Worm (Caenorhabditis elegans) whole organism, L2 larva: ENCODE measurements around the gene cest-3.

Experiments
- C34F6.9 ChIP-seq: fragments of 150-350 bp; optimal IDR thresholded peaks from 2 replicates; lab custom pipeline; 2014; ENCODE audit warnings: missing biosample characterization, missing genetic modification characterization
- F13H6.1 ChIP-seq: sonication (generic microtip); optimal IDR thresholded peaks from 2 replicates; lab custom pipeline; 2016; ENCODE audit warnings: missing genetic modification characterization, missing compliant biosample characterization
- R02D3.7 ChIP-seq: fragments of 150-350 bp; optimal IDR thresholded peaks from 2 replicates; lab custom pipeline; 2014; ENCODE audit warnings: missing biosample characterization, missing genetic modification characterization
- Y55F3AM.14 ChIP-seq: fragments of 200-800 bp; sonication (Bioruptor generic); optimal IDR thresholded peaks from 2 replicates; lab custom pipeline; 2018; ENCODE audit warnings: mild to moderate bottlenecking, missing genetic modification characterization, missing compliant biosample characterization
- ZK546.5 ChIP-seq: sonication (generic microtip); optimal IDR thresholded peaks from 2 replicates; lab custom pipeline; 2017; ENCODE audit warnings: missing biosample characterization, missing genetic modification characterization
- alr-1 ChIP-seq: fragments of 150-350 bp; optimal IDR thresholded peaks from 2 replicates; lab custom pipeline; 2014; ENCODE audit warnings: missing biosample characterization, missing genetic modification characterization
- aly-2 ChIP-seq: fragments of 150-350 bp; optimal IDR thresholded peaks from 2 replicates; lab custom pipeline; 2014; ENCODE audit warnings: missing biosample characterization, missing genetic modification characterization
- ama-1 ChIP-seq: fragments of 150-350 bp; optimal IDR thresholded peaks from 2 replicates; lab custom pipeline; 2018; ENCODE audit warnings: inconsistent platforms
- ceh-16 ChIP-seq: fragments of 150-350 bp; optimal IDR thresholded peaks from 2 replicates; lab custom pipeline; 2014; ENCODE audit warnings: missing biosample characterization, missing genetic modification characterization
- ceh-82 ChIP-seq: fragments of 150-350 bp; optimal IDR thresholded peaks from 2 replicates; lab custom pipeline; 2014; ENCODE audit warnings: missing biosample characterization, missing genetic modification characterization
- dmd-4 ChIP-seq: sonication (generic microtip); optimal IDR thresholded peaks from 2 replicates; lab custom pipeline; 2017; ENCODE audit warnings: missing biosample characterization, missing genetic modification characterization
- egl-27 ChIP-seq: sonication (generic microtip); optimal IDR thresholded peaks from 3 replicates; lab custom pipeline; 2017; ENCODE audit warnings: missing biosample characterization, missing genetic modification reagents, missing genetic modification characterization
- elt-1 ChIP-seq: fragments of 150-350 bp; optimal IDR thresholded peaks from 2 replicates; lab custom pipeline; 2014; ENCODE audit warnings: missing biosample characterization, missing genetic modification characterization
- elt-3 ChIP-seq: sonication (generic microtip); optimal IDR thresholded peaks from 2 replicates; lab custom pipeline; 2017; ENCODE audit warnings: missing biosample characterization, missing genetic modification characterization
- fos-1 ChIP-seq: fragments of 150-350 bp; optimal IDR thresholded peaks from 2 replicates; lab custom pipeline; 2014; ENCODE audit warnings: missing biosample characterization, missing genetic modification characterization
- gmeb-1 ChIP-seq: fragments of 150-350 bp; optimal IDR thresholded peaks from 2 replicates; lab custom pipeline; 2014; ENCODE audit warnings: missing biosample characterization, missing genetic modification characterization
- lin-11 ChIP-seq: fragments of 150-350 bp; sonication (generic microtip); optimal IDR thresholded peaks from 2 replicates; lab custom pipeline; 2014; ENCODE audit warnings: missing biosample characterization, missing genetic modification characterization, inconsistent platforms, mixed read lengths
- lin-13 ChIP-seq: fragments of 150-350 bp; optimal IDR thresholded peaks from 2 replicates; lab custom pipeline; 2014; ENCODE audit warnings: missing biosample characterization, missing genetic modification reagents, missing genetic modification characterization
- lin-39 ChIP-seq: fragments of 150-350 bp; optimal IDR thresholded peaks from 2 replicates; lab custom pipeline; 2014; ENCODE audit warnings: missing biosample characterization, missing genetic modification reagents, missing genetic modification characterization
- lsy-2 ChIP-seq, 2 experiments: fragments of 150-350 bp in 1 of 2; sonication (generic microtip) in 1 of 2; optimal IDR thresholded peaks; 2 replicates each; lab custom pipeline; 2014 to 2017; ENCODE audit warnings: missing biosample characterization in 2 of 2, missing genetic modification characterization in 2 of 2
- mab-5 ChIP-seq: fragments of 150-350 bp; optimal IDR thresholded peaks from 2 replicates; lab custom pipeline; 2014; ENCODE audit warnings: missing biosample characterization, missing genetic modification characterization
- mdl-1 ChIP-seq, 2 experiments: fragments of 150-350 bp in 1 of 2; sonication (generic microtip) in 1 of 2; optimal IDR thresholded peaks; 2 replicates each; lab custom pipeline; 2017; ENCODE audit warnings: missing biosample characterization in 2 of 2, missing genetic modification characterization in 2 of 2
- nhr-10 ChIP-seq: sonication (generic microtip); optimal IDR thresholded peaks from 2 replicates; lab custom pipeline; 2017; ENCODE audit warnings: missing biosample characterization, missing genetic modification characterization
- nhr-12 ChIP-seq: fragments of 150-350 bp; optimal IDR thresholded peaks from 2 replicates; lab custom pipeline; 2014; ENCODE audit warnings: missing biosample characterization, missing genetic modification characterization
- nhr-129 ChIP-seq: fragments of 150-350 bp; optimal IDR thresholded peaks from 2 replicates; lab custom pipeline; 2014; ENCODE audit warnings: missing biosample characterization, missing genetic modification characterization
- nhr-21 ChIP-seq: fragments of 150-350 bp; optimal IDR thresholded peaks from 2 replicates; lab custom pipeline; 2014; ENCODE audit warnings: missing biosample characterization, missing genetic modification characterization
- nhr-23 ChIP-seq: fragments of 150-350 bp; optimal IDR thresholded peaks from 2 replicates; lab custom pipeline; 2014; ENCODE audit warnings: missing biosample characterization, missing genetic modification reagents, missing genetic modification characterization
- nhr-237 ChIP-seq: fragments of 150-350 bp; optimal IDR thresholded peaks from 2 replicates; lab custom pipeline; 2014; ENCODE audit warnings: missing biosample characterization, missing genetic modification characterization
- nhr-25 ChIP-seq: fragments of 150-350 bp; sonication (generic microtip); optimal IDR thresholded peaks from 3 replicates; lab custom pipeline; 2014; ENCODE audit warnings: missing biosample characterization, missing genetic modification characterization
- nhr-6 ChIP-seq: fragments of 150-350 bp; optimal IDR thresholded peaks from 2 replicates; lab custom pipeline; 2014; ENCODE audit warnings: missing biosample characterization, missing genetic modification characterization
- nhr-77 ChIP-seq: fragments of 150-350 bp; optimal IDR thresholded peaks from 2 replicates; lab custom pipeline; 2014; ENCODE audit warnings: missing biosample characterization, missing genetic modification characterization
- peb-1 ChIP-seq: fragments of 150-350 bp; optimal IDR thresholded peaks from 2 replicates; lab custom pipeline; 2014; ENCODE audit warnings: missing biosample characterization, missing genetic modification characterization
- sem-4 ChIP-seq: fragments of 150-350 bp; optimal IDR thresholded peaks from 2 replicates; lab custom pipeline; 2014; ENCODE audit warnings: missing biosample characterization, missing genetic modification reagents, missing genetic modification characterization
- skn-1 ChIP-seq: sonication (generic microtip); optimal IDR thresholded peaks from 2 replicates; lab custom pipeline; 2017; ENCODE audit warnings: missing biosample characterization, missing genetic modification characterization
- sma-3 ChIP-seq: sonication (generic microtip); optimal IDR thresholded peaks from 2 replicates; lab custom pipeline; 2016; ENCODE audit warnings: missing genetic modification reagents, missing genetic modification characterization, missing compliant biosample characterization
- sma-9 ChIP-seq, 2 experiments: fragments of 150-350 bp in 1 of 2; sonication (generic microtip) in 1 of 2; optimal IDR thresholded peaks; 2 replicates each; lab custom pipeline; 2014 to 2016; ENCODE audit warnings: missing genetic modification characterization in 2 of 2, mild to moderate bottlenecking in 1 of 2, missing biosample characterization in 1 of 2, missing compliant biosample characterization in 1 of 2, missing genetic modification reagents in 1 of 2, moderate library complexity in 1 of 2
- snpc-4 ChIP-seq: fragments of 150-350 bp; optimal IDR thresholded peaks from 2 replicates; lab custom pipeline; 2014; ENCODE audit warnings: missing biosample characterization, missing genetic modification characterization
- unc-39 ChIP-seq: fragments of 150-350 bp; optimal IDR thresholded peaks from 2 replicates; lab custom pipeline; 2014; ENCODE audit warnings: missing biosample characterization, missing genetic modification characterization
- unc-55 ChIP-seq: fragments of 150-350 bp; sonication (generic microtip); optimal IDR thresholded peaks from 3 replicates; lab custom pipeline; 2014; ENCODE audit warnings: missing biosample characterization, missing genetic modification reagents, missing genetic modification characterization
- unc-62 ChIP-seq: fragments of 150-350 bp; optimal IDR thresholded peaks from 2 replicates; lab custom pipeline; 2014; ENCODE audit warnings: missing biosample characterization, missing genetic modification reagents, missing genetic modification characterization
- zag-1 ChIP-seq: fragments of 150-350 bp; optimal IDR thresholded peaks from 2 replicates; lab custom pipeline; 2014; ENCODE audit warnings: missing biosample characterization, missing genetic modification characterization
- ztf-1 ChIP-seq: fragments of 200-800 bp; sonication (Bioruptor generic); conservative IDR thresholded peaks from 2 replicates; pipeline ENCODE4 v1.3.6; 2022; ENCODE audit warnings: missing genetic modification characterization, missing compliant biosample characterization
- ztf-11 ChIP-seq: sonication (generic microtip); optimal IDR thresholded peaks from 2 replicates; lab custom pipeline; 2017; ENCODE audit warnings: missing biosample characterization, missing genetic modification characterization
- ztf-4 ChIP-seq: fragments of 150-350 bp; optimal IDR thresholded peaks from 2 replicates; lab custom pipeline; 2014; ENCODE audit warnings: missing biosample characterization, missing genetic modification characterization

cest-3 gene

ce11 chrX:12270841-12271240, 29.4 kb downstream of the cest-3 start, which contains the start of gene otpl-8:
otpl-8 (minus strand) TSS chrX:12270941.
- TF ChIP-seq nhr-6 (tag; lab: Kevin White, UChicago) (no peak), sem-4 (no peak), fos-1 (tag; lab: Kevin White, UChicago) (no peak), gmeb-1 (no peak), nhr-23 (tag; lab: Kevin White, UChicago) (no peak), ama-1 (no peak), nhr-12 (no peak), ztf-1 (GFP tag; lab: Robert Waterston, UW) (no peak), aly-2 (tag; lab: Kevin White, UChicago) (no peak), zag-1 (tag; lab: Kevin White, UChicago) (no peak), sma-9 (GFP tag; optimal IDR thresholded peaks at IDR 0.05; lab: Kevin White, UChicago) (no peak), sma-9 (tag; optimal IDR thresholded peaks at IDR 0.05; lab: Kevin White, UChicago) (no peak), nhr-77 (tag; lab: Kevin White, UChicago) (no peak), R02D3.7 (tag; lab: Kevin White, UChicago) (no peak), snpc-4 (tag; lab: Kevin White, UChicago) (no peak), lin-39 (tag; lab: Kevin White, UChicago) (no peak), ztf-4 (tag; lab: Kevin White, UChicago) (no peak), nhr-10 (tag; lab: Kevin White, UChicago) (no peak), peb-1 (tag; lab: Kevin White, UChicago) (no peak), sma-3 (GFP tag; lab: Kevin White, UChicago) (no peak)

ce11 chrX:12273870-12274269, 32.4 kb downstream of the cest-3 start, which contains the start of gene H19J13.2:
H19J13.2 (minus strand) TSS chrX:12273970.
- TF ChIP-seq dmd-4 (tag; lab: Kevin White, UChicago) (no peak), nhr-25 (tag; lab: Kevin White, UChicago) (no peak), nhr-12 (no peak), alr-1 (tag; lab: Kevin White, UChicago) (no peak), mab-5 (no peak), ceh-16 (tag; lab: Kevin White, UChicago) (no peak), elt-3 (no peak), lin-13 (GFP tag; lab: Kevin White, UChicago) (no peak), snpc-4 (tag; lab: Kevin White, UChicago) (no peak), sma-3 (GFP tag; lab: Kevin White, UChicago) (no peak), sma-9 (GFP tag; optimal IDR thresholded peaks at IDR 0.05; lab: Kevin White, UChicago) (no peak), sma-9 (tag; optimal IDR thresholded peaks at IDR 0.05; lab: Kevin White, UChicago) (no peak), lsy-2 (tag; optimal IDR thresholded peaks at IDR 0.05; lab: Kevin White, UChicago) (no peak), sem-4 (no peak), unc-62 (GFP tag; lab: Kevin White, UChicago) (no peak)

ce11 chrX:12275577-12275976, 34.1 kb downstream of the cest-3 start, which contains the start of gene C04B4.6:
C04B4.6 (minus strand) TSS chrX:12275677.
- TF ChIP-seq nhr-129 (tag; lab: Kevin White, UChicago) (no peak), C34F6.9 (tag; lab: Kevin White, UChicago) (no peak), unc-39 (tag; lab: Kevin White, UChicago) (no peak), skn-1 (tag; lab: Kevin White, UChicago) (no peak), nhr-6 (tag; lab: Kevin White, UChicago) (no peak), peb-1 (tag; lab: Kevin White, UChicago) (no peak), sem-4 (no peak), Y55F3AM.14 (GFP tag; lab: Kevin White, UChicago) (no peak), sma-3 (GFP tag; lab: Kevin White, UChicago) (no peak), nhr-237 (tag; lab: Kevin White, UChicago) (no peak), fos-1 (tag; lab: Kevin White, UChicago) (no peak), mab-5 (no peak), nhr-10 (tag; lab: Kevin White, UChicago) (no peak), dmd-4 (tag; lab: Kevin White, UChicago) (no peak), nhr-21 (tag; lab: Kevin White, UChicago) (no peak)

ce11 chrX:12280477-12280876, 39.0 kb downstream of the cest-3 start, which contains the start of gene C04B4.1:
C04B4.1 (plus strand) TSS chrX:12280777.
- TF ChIP-seq R02D3.7 (tag; lab: Kevin White, UChicago) (no peak), unc-55 (GFP tag; lab: Kevin White, UChicago) (no peak), sma-3 (GFP tag; lab: Kevin White, UChicago) (no peak), dmd-4 (tag; lab: Kevin White, UChicago) (no peak), F13H6.1 (tag; lab: Kevin White, UChicago) (no peak), egl-27 (tag; lab: Kevin White, UChicago) (no peak), ztf-11 (tag; lab: Kevin White, UChicago) (no peak), mdl-1 (tag; optimal IDR thresholded peaks at IDR 0.05; lab: Kevin White, UChicago) (no peak), lin-11 (tag; lab: Kevin White, UChicago) (no peak), alr-1 (tag; lab: Kevin White, UChicago) (no peak), elt-3 (no peak), elt-1 (tag; lab: Kevin White, UChicago) (no peak), nhr-129 (tag; lab: Kevin White, UChicago) (no peak), sem-4 (no peak), ZK546.5 (tag; lab: Kevin White, UChicago) (no peak), ceh-82 (tag; lab: Kevin White, UChicago) (no peak), nhr-6 (tag; lab: Kevin White, UChicago) (no peak)
